Worm (Caenorhabditis elegans): Measurements from ENCODE around the gene C33D9.3.

The C33D9.3 gene

ce11 chrIV:8821147-8821546, 28.4 kb upstream of the C33D9.3 start, which contains the start of gene T28C6.5:
TSS of gene T28C6.5 (plus strand) at chrIV:8821447.
- TF ChIP-seq hmbx-1 (tag; optimal IDR thresholded peaks at IDR 0.05) (no peak), tbx-37 (GFP tag; conservative IDR thresholded peaks at IDR 0.05) (no peak), pes-1 (GFP tag; IDR thresholded peaks at IDR 0.05) (no peak), F13C5.2 (tag; optimal IDR thresholded peaks at IDR 0.05) (no peak), hmg-4 (GFP tag; optimal IDR thresholded peaks at IDR 0.05) (no peak), ets-7 (tag; optimal IDR thresholded peaks at IDR 0.05) (no peak), ama-1 (optimal IDR thresholded peaks at IDR 0.05) (no peak), scrt-1 (GFP tag; IDR thresholded peaks at IDR 0.05) (no peak), tra-4 (tag; optimal IDR thresholded peaks at IDR 0.05) (no peak), ceh-13 (GFP tag; optimal IDR thresholded peaks at IDR 0.05) (no peak), sea-1 (GFP tag; conservative IDR thresholded peaks at IDR 0.05) (no peak), flt-1 (GFP tag; IDR thresholded peaks at IDR 0.05) (no peak), hnd-1 (tag; optimal IDR thresholded peaks at IDR 0.05) (no peak), B0310.2 (tag; optimal IDR thresholded peaks at IDR 0.05) (no peak)

ce11 chrIV:8820041-8820440, 27.3 kb upstream of the C33D9.3 start, which contains the start of gene T28C6.3:
TSS of gene T28C6.3 (plus strand) at chrIV:8820341.
- TF ChIP-seq flt-1 (GFP tag; IDR thresholded peaks at IDR 0.05) = no peak
- TF ChIP-seq pes-1 (GFP tag; IDR thresholded peaks at IDR 0.05) = no peak
- no peak for TF ChIP-seq hmbx-1 (tag; optimal IDR thresholded peaks at IDR 0.05)
- no peak for TF ChIP-seq ets-7 (tag; optimal IDR thresholded peaks at IDR 0.05)
- no peak for TF ChIP-seq tra-4 (tag; optimal IDR thresholded peaks at IDR 0.05)
- no peak for TF ChIP-seq B0310.2 (tag; optimal IDR thresholded peaks at IDR 0.05)
- no peak for TF ChIP-seq scrt-1 (GFP tag; IDR thresholded peaks at IDR 0.05)
- TF ChIP-seq tbx-37 (GFP tag; conservative IDR thresholded peaks at IDR 0.05) = no peak
- TF ChIP-seq sea-1 (GFP tag; conservative IDR thresholded peaks at IDR 0.05) = no peak
- no peak for TF ChIP-seq aly-1 (tag; optimal IDR thresholded peaks at IDR 0.05)
- no peak for TF ChIP-seq hmg-4 (GFP tag; optimal IDR thresholded peaks at IDR 0.05)
- TF ChIP-seq ceh-36 (tag; optimal IDR thresholded peaks at IDR 0.05) = no peak
- TF ChIP-seq F13C5.2 (tag; optimal IDR thresholded peaks at IDR 0.05) = no peak
- no peak for TF ChIP-seq hnd-1 (tag; optimal IDR thresholded peaks at IDR 0.05)
- no peak for TF ChIP-seq ama-1 (optimal IDR thresholded peaks at IDR 0.05)
- TF ChIP-seq tbx-11 (GFP tag; IDR thresholded peaks at IDR 0.05) = no peak
- TF ChIP-seq ceh-13 (GFP tag; optimal IDR thresholded peaks at IDR 0.05) = no peak

- TF ChIP-seq pes-1 (GFP tag; IDR thresholded peaks at IDR 0.05) (0 out of 2 replicates have a peak, but pooled peaks have one; percentile 15), hmg-4 (GFP tag; optimal IDR thresholded peaks at IDR 0.05) (peak; percentile 49), F13C5.2 (tag; optimal IDR thresholded peaks at IDR 0.05) (no peak)
Observed at ce11 chrIV:8819471-8819870, 26.8 kb upstream of the C33D9.3 start.

- TF ChIP-seq tra-4 (tag; optimal IDR thresholded peaks at IDR 0.05) = no peak
- TF ChIP-seq scrt-1 (GFP tag; IDR thresholded peaks at IDR 0.05) = no peak
- no peak for TF ChIP-seq ets-7 (tag; optimal IDR thresholded peaks at IDR 0.05)
- no peak for TF ChIP-seq hmbx-1 (tag; optimal IDR thresholded peaks at IDR 0.05)
- no peak for TF ChIP-seq aly-1 (tag; optimal IDR thresholded peaks at IDR 0.05)
- TF ChIP-seq tbx-37 (GFP tag; conservative IDR thresholded peaks at IDR 0.05) = no peak
Observed at ce11 chrIV:8817639-8818038, 24.9 kb upstream of the C33D9.3 start, which contains the start of gene T28C6.10. TSS of gene T28C6.10 (plus strand) at chrIV:8817939.

ce11 chrIV:8816617-8817016, 23.9 kb upstream of the C33D9.3 start:
- TF ChIP-seq ama-1 (optimal IDR thresholded peaks at IDR 0.05) (no peak), tbx-11 (GFP tag; IDR thresholded peaks at IDR 0.05) (no peak), ceh-36 (tag; optimal IDR thresholded peaks at IDR 0.05) (no peak)

ce11 chrIV:8816029-8816428, 23.3 kb upstream of the C33D9.3 start, which contains the start of gene grsp-2:
TSS of gene grsp-2 (plus strand) at chrIV:8816329.
- no peak for TF ChIP-seq ets-7 (tag; optimal IDR thresholded peaks at IDR 0.05)
- no peak for TF ChIP-seq F13C5.2 (tag; optimal IDR thresholded peaks at IDR 0.05)
- TF ChIP-seq ama-1 (optimal IDR thresholded peaks at IDR 0.05) = no peak
- no peak for TF ChIP-seq pes-1 (GFP tag; IDR thresholded peaks at IDR 0.05)
- TF ChIP-seq ceh-36 (tag; optimal IDR thresholded peaks at IDR 0.05) = no peak
- no peak for TF ChIP-seq sea-1 (GFP tag; conservative IDR thresholded peaks at IDR 0.05)
- TF ChIP-seq B0310.2 (tag; optimal IDR thresholded peaks at IDR 0.05) = no peak
- no peak for TF ChIP-seq hmbx-1 (tag; optimal IDR thresholded peaks at IDR 0.05)
- TF ChIP-seq tbx-37 (GFP tag; conservative IDR thresholded peaks at IDR 0.05) = no peak
- TF ChIP-seq aly-1 (tag; optimal IDR thresholded peaks at IDR 0.05) = no peak
- no peak for TF ChIP-seq tbx-11 (GFP tag; IDR thresholded peaks at IDR 0.05)
- no peak for TF ChIP-seq hmg-4 (GFP tag; optimal IDR thresholded peaks at IDR 0.05)

ce11 chrIV:8815162-8815561, 22.5 kb upstream of the C33D9.3 start:
- TF ChIP-seq ceh-36 (tag; optimal IDR thresholded peaks at IDR 0.05) (no peak), flt-1 (GFP tag; IDR thresholded peaks at IDR 0.05) (no peak), pes-1 (GFP tag; IDR thresholded peaks at IDR 0.05) (no peak), ceh-13 (GFP tag; optimal IDR thresholded peaks at IDR 0.05) (no peak), hnd-1 (tag; optimal IDR thresholded peaks at IDR 0.05) (no peak), scrt-1 (GFP tag; IDR thresholded peaks at IDR 0.05) (no peak), ets-7 (tag; optimal IDR thresholded peaks at IDR 0.05) (no peak), tbx-11 (GFP tag; IDR thresholded peaks at IDR 0.05) (no peak)

- no peak for TF ChIP-seq F13C5.2 (tag; optimal IDR thresholded peaks at IDR 0.05)
- no peak for TF ChIP-seq tbx-37 (GFP tag; conservative IDR thresholded peaks at IDR 0.05)
- no peak for TF ChIP-seq ceh-13 (GFP tag; optimal IDR thresholded peaks at IDR 0.05)
- no peak for TF ChIP-seq ets-7 (tag; optimal IDR thresholded peaks at IDR 0.05)
- TF ChIP-seq sea-1 (GFP tag; conservative IDR thresholded peaks at IDR 0.05) = no peak
- no peak for TF ChIP-seq hmg-4 (GFP tag; optimal IDR thresholded peaks at IDR 0.05)
- no peak for TF ChIP-seq ama-1 (optimal IDR thresholded peaks at IDR 0.05)
- no peak for TF ChIP-seq B0310.2 (tag; optimal IDR thresholded peaks at IDR 0.05)
- no peak for TF ChIP-seq tbx-11 (GFP tag; IDR thresholded peaks at IDR 0.05)
Observed at ce11 chrIV:8813614-8814013, 20.9 kb upstream of the C33D9.3 start, which contains the start of gene exc-5. TSS of gene exc-5 (minus strand) at chrIV:8813670.
